Fruit fly (Drosophila melanogaster): ENCODE data around the gene CG1271.

dm6 chr3L:3017156-3017555 lies 35.2 kb upstream of the CG1271 start, which contains the start of gene CG32487:
- TF ChIP-seq h (optimal IDR thresholded peaks at IDR 0.05) (no peak), psq (optimal IDR thresholded peaks at IDR 0.05) (no peak), ttk (optimal IDR thresholded peaks at IDR 0.05) (no peak), Sin3A (optimal IDR thresholded peaks at IDR 0.05) (no peak), insv (optimal IDR thresholded peaks at IDR 0.05) (no peak)

Data from Kc167 (cell line).